Worm (Caenorhabditis elegans): Measurements from ENCODE around the gene aly-3.

The aly-3 gene

DNA sequence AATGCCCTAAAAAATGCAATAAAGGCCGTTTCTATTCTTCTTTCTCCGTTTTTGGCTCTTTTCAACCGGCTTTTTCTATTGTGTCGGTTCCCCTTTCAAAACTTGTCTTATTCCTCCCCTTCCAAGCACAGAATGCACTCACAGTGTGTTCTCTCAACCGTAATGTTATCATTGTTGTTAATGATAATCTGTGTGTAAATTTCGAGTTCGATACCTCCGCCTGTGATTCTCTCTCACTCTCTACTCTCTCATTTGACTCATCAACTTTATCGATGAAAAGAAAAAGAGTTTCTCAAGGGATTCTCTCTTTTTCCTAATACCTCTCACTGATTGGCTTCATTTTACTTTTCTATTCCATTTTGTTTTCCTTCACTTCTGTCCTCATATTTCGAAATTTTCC, 5.6 kb downstream of the aly-3 start:
- TF ChIP-seq pha-4 (tag; optimal IDR thresholded peaks at IDR 0.05) (peak; percentile 23), ZK546.5 (tag; optimal IDR thresholded peaks at IDR 0.05) (no peak), pqm-1 (tag; optimal IDR thresholded peaks at IDR 0.05) (peak; percentile 28), snpc-4 (tag; optimal IDR thresholded peaks at IDR 0.05) (peak; percentile 7), nhr-28 (tag; optimal IDR thresholded peaks at IDR 0.05) (no peak), nfya-1 (tag; optimal IDR thresholded peaks at IDR 0.05; ENCODE audit: insufficient read depth) (peak; percentile 28), lsy-12 (tag; optimal IDR thresholded peaks at IDR 0.05) (no peak), elt-2 (tag; optimal IDR thresholded peaks at IDR 0.05) (peak; percentile 47)

DNA sequence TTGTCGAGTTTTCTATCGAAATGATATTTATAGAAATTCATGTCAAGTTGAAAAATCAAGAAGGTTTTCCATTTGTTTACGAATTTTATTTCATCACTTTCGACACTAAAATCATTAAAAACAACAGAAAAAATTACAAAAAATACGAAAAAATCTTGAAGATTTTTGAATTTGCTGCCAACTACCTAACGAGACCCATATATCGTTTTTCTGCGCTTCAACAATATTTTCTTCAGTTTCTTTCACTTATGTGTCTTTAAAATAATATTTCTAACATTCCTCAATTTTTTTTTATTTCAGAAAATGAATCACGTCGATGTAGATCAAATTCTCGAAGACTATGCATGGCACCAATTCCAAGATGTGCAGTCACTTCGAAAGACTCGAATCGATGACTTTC, 6.1 kb downstream of the aly-3 start, which contains the start of gene lin-24:
TSS of gene lin-24 (plus strand) at position 301 of the 400 bp plus-strand sequence.
- no peak for TF ChIP-seq ceh-28 (tag; optimal IDR thresholded peaks at IDR 0.05)
- no peak for TF ChIP-seq mdl-1 (tag; optimal IDR thresholded peaks at IDR 0.05)
- TF ChIP-seq nhr-77 (tag; optimal IDR thresholded peaks at IDR 0.05): no peak
- TF ChIP-seq ceh-16 (tag; optimal IDR thresholded peaks at IDR 0.05): no peak

DNA sequence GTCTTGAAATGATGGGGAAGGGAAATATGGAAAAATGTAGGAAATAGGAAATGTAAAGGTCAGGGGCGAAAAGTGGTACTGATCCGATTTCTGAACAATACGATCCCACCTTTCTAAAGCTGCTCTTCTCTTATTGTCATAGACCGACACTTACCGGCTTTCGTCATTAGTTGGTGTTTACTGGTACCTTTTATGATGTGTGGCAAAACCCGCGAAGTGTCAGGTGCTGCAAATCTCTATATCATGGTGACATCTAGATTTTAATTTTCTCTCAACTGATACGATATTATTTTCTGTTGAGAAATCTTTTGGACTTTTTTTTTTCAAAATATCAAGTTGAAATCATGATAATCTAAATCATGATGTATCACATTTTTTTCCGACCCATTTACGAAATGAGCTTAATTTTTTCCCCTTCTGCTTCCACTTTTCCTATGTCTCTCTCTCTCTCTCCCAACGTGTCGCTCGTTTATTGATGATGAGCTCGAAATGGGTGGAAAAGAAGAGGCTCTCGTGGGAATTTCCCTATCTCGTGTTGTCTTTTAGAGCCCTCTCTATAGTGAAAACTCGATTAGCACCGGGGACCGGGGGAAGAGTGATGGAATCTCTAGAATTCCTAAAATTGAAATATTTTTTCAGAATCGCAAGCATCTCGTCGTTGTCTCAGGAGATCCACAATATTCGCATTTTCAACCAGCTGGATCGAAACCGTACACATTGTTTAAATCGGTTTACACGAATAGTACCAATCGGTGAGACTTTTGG, 8.4 kb downstream of the aly-3 start:
- TF ChIP-seq elt-2 (tag; optimal IDR thresholded peaks at IDR 0.05) (no peak), ceh-82 (tag; optimal IDR thresholded peaks at IDR 0.05) (no peak), sea-2 (GFP tag; optimal IDR thresholded peaks at IDR 0.05) (no peak), pha-4 (tag; optimal IDR thresholded peaks at IDR 0.05) (no peak), ceh-16 (tag; optimal IDR thresholded peaks at IDR 0.05) (no peak), egl-27 (tag; optimal IDR thresholded peaks at IDR 0.05) (no peak), nhr-11 (tag; optimal IDR thresholded peaks at IDR 0.05) (no peak), ceh-28 (tag; optimal IDR thresholded peaks at IDR 0.05) (no peak), nhr-12 (tag; optimal IDR thresholded peaks at IDR 0.05) (no peak), ZK546.5 (tag; optimal IDR thresholded peaks at IDR 0.05) (no peak)

DNA sequence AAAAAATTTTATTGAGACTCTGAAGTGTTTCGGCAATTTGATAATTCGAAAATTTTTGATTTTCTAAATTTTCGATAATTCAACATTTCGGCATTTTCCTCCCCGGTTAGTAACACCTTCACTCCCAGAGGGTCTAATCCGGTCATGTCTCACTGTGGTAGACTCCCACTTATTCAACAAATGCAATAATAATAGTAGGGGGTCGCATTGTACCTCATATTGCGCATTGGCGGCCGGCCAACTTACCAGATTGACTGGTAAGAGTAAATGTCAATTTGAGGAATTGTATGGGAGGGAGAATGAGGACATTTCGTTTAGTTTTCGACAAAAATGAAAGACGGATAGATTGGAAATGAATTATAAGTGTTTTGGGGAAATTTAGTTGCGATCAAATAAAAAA, 10.7 kb downstream of the aly-3 start:
- TF ChIP-seq lin-39 (tag; optimal IDR thresholded peaks at IDR 0.05): no peak
- TF ChIP-seq egl-27 (tag; optimal IDR thresholded peaks at IDR 0.05): no peak
- TF ChIP-seq ceh-28 (tag; optimal IDR thresholded peaks at IDR 0.05): no peak
- TF ChIP-seq ceh-16 (tag; optimal IDR thresholded peaks at IDR 0.05): no peak
- no peak for TF ChIP-seq hmg-11 (tag; optimal IDR thresholded peaks at IDR 0.05)
- TF ChIP-seq elt-1 (tag; optimal IDR thresholded peaks at IDR 0.05): no peak
- no peak for TF ChIP-seq lsy-12 (tag; optimal IDR thresholded peaks at IDR 0.05)
- TF ChIP-seq nhr-23 (tag; optimal IDR thresholded peaks at IDR 0.05): no peak
- no peak for TF ChIP-seq fkh-2 (tag; optimal IDR thresholded peaks at IDR 0.05)
- no peak for TF ChIP-seq nfya-1 (tag; optimal IDR thresholded peaks at IDR 0.05; ENCODE audit: insufficient read depth)
- no peak for TF ChIP-seq elt-3 (tag; optimal IDR thresholded peaks at IDR 0.05)
- TF ChIP-seq unc-39 (tag; optimal IDR thresholded peaks at IDR 0.05): no peak
- no peak for TF ChIP-seq daf-12 (tag; optimal IDR thresholded peaks at IDR 0.05)
- TF ChIP-seq ztf-11 (tag; optimal IDR thresholded peaks at IDR 0.05): no peak

DNA sequence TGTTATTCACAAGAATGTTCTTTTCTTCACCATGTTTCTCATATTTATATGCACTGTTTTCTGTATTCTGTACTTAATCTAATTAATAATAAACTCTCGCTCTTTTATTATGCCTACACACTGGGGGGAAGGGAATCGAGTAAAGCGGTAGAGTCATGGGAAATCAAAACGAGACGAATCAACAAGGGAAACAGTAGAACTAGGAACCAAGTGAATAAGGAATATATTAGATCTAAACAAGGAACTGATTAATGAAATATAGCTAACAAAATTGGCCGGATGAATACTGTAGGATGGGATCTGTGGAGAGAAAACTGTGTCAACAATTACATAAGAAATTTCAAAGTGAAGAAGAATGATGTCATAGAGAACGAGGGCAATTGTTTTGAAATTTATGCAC, 11.9 kb downstream of the aly-3 start:
- TF ChIP-seq nhr-43 (tag; optimal IDR thresholded peaks at IDR 0.05; ENCODE audit: poor library complexity, severe bottlenecking) (no peak), fos-1 (tag; optimal IDR thresholded peaks at IDR 0.05) (no peak), unc-62 (GFP tag; optimal IDR thresholded peaks at IDR 0.05) (no peak), R02D3.7 (tag; optimal IDR thresholded peaks at IDR 0.05) (no peak), nhr-23 (tag; optimal IDR thresholded peaks at IDR 0.05) (no peak), ceh-16 (tag; optimal IDR thresholded peaks at IDR 0.05) (no peak), nhr-25 (tag; optimal IDR thresholded peaks at IDR 0.05) (no peak), nhr-67 (tag; optimal IDR thresholded peaks at IDR 0.05) (no peak), tbx-2 (tag; optimal IDR thresholded peaks at IDR 0.05) (no peak), ama-1 (optimal IDR thresholded peaks at IDR 0.05) (no peak), nhr-237 (tag; optimal IDR thresholded peaks at IDR 0.05) (no peak), elt-3 (tag; optimal IDR thresholded peaks at IDR 0.05) (no peak)
